Fruit fly (Drosophila melanogaster) whole organism, embryonic: ENCODE data around the gene CG3408.

Source experiments
- Abd-B ChIP-seq: fragments of 200-800 bp; sonication (Bioruptor generic); optimal IDR thresholded peaks from 2 replicates; lab custom pipeline; 2018; ENCODE audit warnings: missing biosample characterization, mild to moderate bottlenecking, missing genetic modification characterization, moderate library complexity
- Atf6 ChIP-seq: fragments of 200-800 bp; sonication (Bioruptor generic); IDR thresholded peaks from 2 replicates; pipeline ENCODE4 v1.3.6; 2022; ENCODE audit warnings: missing biosample characterization, missing genetic modification characterization
- BtbVII ChIP-seq: fragments of 200-800 bp; sonication (Bioruptor generic); optimal IDR thresholded peaks from 3 replicates; lab custom pipeline; 2017; ENCODE audit warnings: missing biosample characterization, mild to moderate bottlenecking, missing genetic modification characterization
- CG10209 ChIP-seq: fragments of 200-800 bp; sonication (Bioruptor generic); optimal IDR thresholded peaks from 3 replicates; lab custom pipeline; 2017; ENCODE audit warnings: missing biosample characterization, mild to moderate bottlenecking, missing genetic modification characterization, missing genetic modification reagents
- CG11723 ChIP-seq: fragments of 200-800 bp; sonication (Bioruptor generic); optimal IDR thresholded peaks from 2 replicates; lab custom pipeline; 2017; ENCODE audit warnings: missing biosample characterization, mild to moderate bottlenecking, missing genetic modification characterization
- CG12071 ChIP-seq: fragments of 200-800 bp; sonication (Bioruptor generic); optimal IDR thresholded peaks from 3 replicates; lab custom pipeline; 2018; ENCODE audit warnings: missing biosample characterization, mild to moderate bottlenecking, missing genetic modification characterization
- CG13624 ChIP-seq: fragments of 200-800 bp; sonication (Bioruptor generic); optimal IDR thresholded peaks from 2 replicates; lab custom pipeline; 2016; ENCODE audit warnings: missing biosample characterization, missing genetic modification characterization
- CG17186 ChIP-seq: fragments of 200-800 bp; sonication (Bioruptor generic); optimal IDR thresholded peaks from 3 replicates; lab custom pipeline; 2017; ENCODE audit warnings: missing biosample characterization, missing genetic modification reagents, missing genetic modification characterization
- CG30431 ChIP-seq: fragments of 200-800 bp; sonication (Bioruptor generic); optimal IDR thresholded peaks from 2 replicates; lab custom pipeline; 2017; ENCODE audit warnings: missing biosample characterization, missing genetic modification characterization
- CG31224 ChIP-seq: fragments of 200-800 bp; sonication (Bioruptor generic); IDR thresholded peaks from 2 replicates; pipeline ENCODE4 v1.3.6; 2022; ENCODE audit warnings: missing biosample characterization, missing genetic modification characterization
- CG3163 ChIP-seq: fragments of 200-800 bp; sonication (Bioruptor generic); optimal IDR thresholded peaks from 3 replicates; lab custom pipeline; 2016; ENCODE audit warnings: missing biosample characterization, missing genetic modification characterization
- CG34376 ChIP-seq: fragments of 200-800 bp; sonication (Bioruptor generic); optimal IDR thresholded peaks from 2 replicates; lab custom pipeline; 2018; ENCODE audit warnings: missing biosample characterization, mild to moderate bottlenecking, missing genetic modification characterization
- CG34422 ChIP-seq: fragments of 200-800 bp; sonication (Bioruptor generic); IDR thresholded peaks from 3 replicates; pipeline ENCODE4 v1.3.6; 2022; ENCODE audit warnings: missing biosample characterization, missing genetic modification characterization
- CG3847 ChIP-seq: fragments of 200-800 bp; sonication (Bioruptor generic); IDR thresholded peaks from 2 replicates; pipeline ENCODE4 v1.3.6; 2022; ENCODE audit warnings: missing biosample characterization, missing genetic modification characterization
- CG6765 ChIP-seq: fragments of 200-800 bp; sonication (Bioruptor generic); optimal IDR thresholded peaks from 3 replicates; lab custom pipeline; 2017; ENCODE audit warnings: missing biosample characterization, mild to moderate bottlenecking, missing genetic modification characterization
- CG7271 ChIP-seq: fragments of 200-800 bp; sonication (Bioruptor generic); optimal IDR thresholded peaks from 2 replicates; lab custom pipeline; 2018; ENCODE audit warnings: missing biosample characterization, mild to moderate bottlenecking, missing genetic modification characterization, moderate library complexity
- CG7786 ChIP-seq: fragments of 200-800 bp; sonication (Bioruptor generic); optimal IDR thresholded peaks from 2 replicates; lab custom pipeline; 2016; ENCODE audit warnings: missing biosample characterization, missing genetic modification characterization
- Chrac-16 ChIP-seq: fragments of 200-800 bp; sonication (Bioruptor generic); optimal IDR thresholded peaks from 3 replicates; lab custom pipeline; 2016; ENCODE audit warnings: missing biosample characterization, missing genetic modification characterization
- CkIIα-i1 ChIP-seq: fragments of 200-800 bp; sonication (Bioruptor generic); IDR thresholded peaks from 2 replicates; pipeline ENCODE4 v1.3.6; 2022; ENCODE audit warnings: missing biosample characterization, missing genetic modification characterization
- CoRest ChIP-seq: fragments of 200-800 bp; sonication (Bioruptor generic); optimal IDR thresholded peaks from 3 replicates; lab custom pipeline; 2018; ENCODE audit warnings: missing biosample characterization, mild to moderate bottlenecking, missing genetic modification characterization, moderate library complexity
- D19B ChIP-seq: fragments of 200-800 bp; sonication (Bioruptor generic); optimal IDR thresholded peaks from 2 replicates; lab custom pipeline; 2017; ENCODE audit warnings: missing biosample characterization, mild to moderate bottlenecking, missing genetic modification characterization
- Doc3 ChIP-seq: fragments of 200-800 bp; sonication (Bioruptor generic); IDR thresholded peaks from 3 replicates; pipeline ENCODE4 v1.3.6; 2022; ENCODE audit warnings: missing biosample characterization, missing genetic modification characterization; ENCODE audit not compliant: partially characterized antibody
- Ets65A ChIP-seq: fragments of 200-800 bp; sonication (Bioruptor generic); peaks from one replicate; lab custom pipeline; 2016; ENCODE audit warnings: missing biosample characterization, missing genetic modification characterization
- HLH3B ChIP-seq: fragments of 200-800 bp; sonication (Bioruptor generic); IDR thresholded peaks from 2 replicates; pipeline ENCODE4 v1.3.6; 2022; ENCODE audit warnings: missing biosample characterization, missing genetic modification characterization
- MESR4 ChIP-seq: fragments of 200-800 bp; sonication (Bioruptor generic); optimal IDR thresholded peaks from 2 replicates; lab custom pipeline; 2018; ENCODE audit warnings: missing biosample characterization, mild to moderate bottlenecking, missing genetic modification characterization, moderate library complexity
- Myb ChIP-seq: fragments of 200-800 bp; sonication (Bioruptor generic); optimal IDR thresholded peaks from 2 replicates; lab custom pipeline; 2016; ENCODE audit warnings: missing biosample characterization, missing genetic modification characterization
- Nf-YB ChIP-seq: fragments of 200-800 bp; sonication (Bioruptor generic); optimal IDR thresholded peaks from 3 replicates; lab custom pipeline; 2019; ENCODE audit warnings: missing biosample characterization, mild to moderate bottlenecking, missing genetic modification characterization, moderate library complexity
- Ptx1 ChIP-seq: fragments of 200-800 bp; sonication (Bioruptor generic); IDR thresholded peaks from 2 replicates; pipeline ENCODE4 v1.3.6; 2022; ENCODE audit warnings: missing biosample characterization, missing genetic modification characterization
- Rx ChIP-seq: fragments of 200-800 bp; sonication (Bioruptor generic); IDR thresholded peaks from 2 replicates; pipeline ENCODE4 v1.3.6; 2022; ENCODE audit warnings: missing biosample characterization, missing genetic modification characterization
- Side ChIP-seq: fragments of 200-800 bp; sonication (Bioruptor generic); optimal IDR thresholded peaks from 2 replicates; lab custom pipeline; 2016; ENCODE audit warnings: missing biosample characterization, missing genetic modification characterization
- ab ChIP-seq: fragments of 200-800 bp; sonication (Bioruptor generic); optimal IDR thresholded peaks from 2 replicates; lab custom pipeline; 2016; ENCODE audit warnings: missing biosample characterization, missing genetic modification characterization
- ac ChIP-seq: fragments of 200-800 bp; sonication (Bioruptor generic); optimal IDR thresholded peaks from 3 replicates; lab custom pipeline; 2017; ENCODE audit warnings: missing biosample characterization, mild to moderate bottlenecking, missing genetic modification characterization
- cad ChIP-seq: fragments of >200 bp; optimal IDR thresholded peaks from 2 replicates; lab custom pipeline; 2017; ENCODE audit warnings: missing biosample characterization, missing genetic modification characterization
- hth ChIP-seq: fragments of >200 bp; optimal IDR thresholded peaks from 2 replicates; lab custom pipeline; 2017; ENCODE audit warnings: inconsistent platforms
- org-1 ChIP-seq: fragments of 200-800 bp; sonication (Bioruptor generic); optimal IDR thresholded peaks from 2 replicates; lab custom pipeline; 2017; ENCODE audit warnings: missing biosample characterization, missing genetic modification characterization
- sens ChIP-seq: fragments of 200-800 bp; sonication (Bioruptor generic); peaks from one replicate; lab custom pipeline; 2016; ENCODE audit warnings: missing biosample characterization, missing genetic modification characterization
- tio ChIP-seq: fragments of 200-800 bp; sonication (Bioruptor generic); optimal IDR thresholded peaks from 2 replicates; lab custom pipeline; 2017; ENCODE audit warnings: missing biosample characterization, missing genetic modification characterization, inconsistent platforms
- tup ChIP-seq: fragments of 200-800 bp; sonication (Bioruptor generic); optimal IDR thresholded peaks from 2 replicates; lab custom pipeline; 2016; ENCODE audit warnings: missing biosample characterization, mild to moderate bottlenecking, missing genetic modification characterization, moderate library complexity

The CG3408 gene

DNA sequence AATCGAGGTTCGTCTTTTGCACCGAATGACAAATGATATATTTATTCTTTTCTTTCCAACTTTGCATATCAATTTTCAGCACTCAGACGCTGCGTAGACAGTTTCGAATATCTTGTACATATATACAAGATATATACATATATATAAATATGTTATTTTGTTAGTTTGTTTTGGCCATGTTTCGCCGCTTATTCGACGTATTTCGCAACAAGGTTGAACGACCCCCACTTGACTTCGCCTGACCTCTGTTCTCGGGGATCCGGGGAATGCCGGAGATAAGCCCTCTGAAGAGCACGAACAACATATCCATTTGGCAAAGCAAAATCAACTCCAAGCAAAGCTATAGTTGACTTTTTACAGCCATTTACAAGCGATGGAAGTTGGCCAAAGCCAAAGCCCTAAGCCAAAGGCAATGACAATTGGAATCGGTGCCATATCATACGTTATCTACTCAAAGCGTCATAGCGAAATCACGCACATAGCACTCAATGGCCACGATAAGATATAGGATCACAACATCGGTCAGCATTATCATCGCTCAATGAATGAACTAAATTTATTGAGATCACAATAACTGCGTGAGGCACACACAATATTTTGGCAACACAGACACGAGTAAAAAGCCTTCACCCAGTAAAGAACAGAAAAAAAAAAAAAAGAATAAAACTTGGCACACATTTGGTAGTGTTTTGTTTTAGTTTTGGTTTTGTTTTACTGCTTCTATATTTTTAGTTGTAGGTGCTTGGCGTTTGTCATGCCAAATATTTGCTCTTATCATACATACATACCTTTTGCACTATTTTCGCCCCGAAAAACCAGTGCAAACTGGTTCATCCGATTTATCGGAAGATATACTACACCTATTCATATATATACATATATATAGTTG lies 9.2 kb downstream of the CG3408 start (continued):
- TF ChIP-seq ac (GFP tag; lab: Kevin White, UChicago) (no peak), CG34376 (GFP tag; lab: Kevin White, UChicago) (peak; percentile 38), tio (GFP tag; lab: Kevin White, UChicago) (no peak), MESR4 (no peak), Doc3 (no peak), CG11723 (GFP tag; lab: Kevin White, UChicago) (no peak), CG7786 (GFP tag; lab: Kevin White, UChicago) (no peak), Chrac-16 (no peak), org-1 (GFP tag; lab: Kevin White, UChicago) (no peak), CG31224 (GFP tag; lab: Robert Waterston, UW) (no peak), hth (no peak), Side (GFP tag; lab: Kevin White, UChicago) (no peak), D19B (no peak)
- TF ChIP-seq, all 482 proteins: peak for 11

DNA sequence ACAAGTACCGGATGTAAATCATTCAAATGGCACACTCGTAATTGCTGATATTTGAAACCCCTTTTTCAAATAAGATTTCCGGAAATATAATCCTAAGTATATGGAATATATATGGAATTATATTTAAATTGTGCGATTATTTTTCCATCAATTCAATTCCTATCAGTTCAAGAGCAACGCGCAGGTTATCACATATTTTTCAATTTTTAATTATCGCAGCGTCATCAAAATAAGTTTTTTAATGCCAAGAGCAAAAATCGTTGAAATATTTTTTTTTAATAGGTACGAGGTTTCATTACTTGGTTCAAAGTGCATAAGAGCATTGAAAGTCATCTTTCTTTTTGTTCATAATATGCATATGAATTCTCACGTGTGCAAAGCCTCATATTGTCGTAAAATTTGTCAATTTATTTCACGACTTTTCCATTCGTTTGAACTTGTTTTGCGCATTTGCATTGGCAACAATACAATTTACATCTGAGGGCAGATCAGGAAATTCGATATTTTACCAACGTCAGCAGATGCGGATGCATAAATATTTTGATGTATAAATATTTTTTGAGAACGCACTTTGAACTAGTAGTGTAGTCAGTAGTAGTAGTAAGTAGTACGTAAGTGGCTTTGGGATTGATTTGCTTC lies 11.3 kb downstream of the CG3408 start:
- TF ChIP-seq Myb (GFP tag; lab: Kevin White, UChicago): no peak
- TF ChIP-seq CG34422: no peak
- TF ChIP-seq CG10209 (GFP tag; lab: Kevin White, UChicago): no peak
- no peak for TF ChIP-seq Ptx1
- TF ChIP-seq CG3847 (GFP tag; lab: Robert Waterston, UW): no peak
- no peak for TF ChIP-seq CG13624 (GFP tag; lab: Kevin White, UChicago)
- no peak for TF ChIP-seq CG3163 (GFP tag; lab: Kevin White, UChicago)
- no peak for TF ChIP-seq HLH3B (GFP tag; lab: Robert Waterston, UW)
- TF ChIP-seq CG17186 (GFP tag; lab: Kevin White, UChicago): no peak
- TF ChIP-seq MESR4: no peak
- no peak for TF ChIP-seq tup (GFP tag; lab: Kevin White, UChicago)
- no peak for TF ChIP-seq CkIIα-i1 (GFP tag; lab: Robert Waterston, UW)
- TF ChIP-seq CG6765 (GFP tag; lab: Kevin White, UChicago): no peak
- no peak for TF ChIP-seq CoRest (tag; lab: Kevin White, UChicago)
- TF ChIP-seq Rx (GFP tag; lab: Robert Waterston, UW): no peak

DNA sequence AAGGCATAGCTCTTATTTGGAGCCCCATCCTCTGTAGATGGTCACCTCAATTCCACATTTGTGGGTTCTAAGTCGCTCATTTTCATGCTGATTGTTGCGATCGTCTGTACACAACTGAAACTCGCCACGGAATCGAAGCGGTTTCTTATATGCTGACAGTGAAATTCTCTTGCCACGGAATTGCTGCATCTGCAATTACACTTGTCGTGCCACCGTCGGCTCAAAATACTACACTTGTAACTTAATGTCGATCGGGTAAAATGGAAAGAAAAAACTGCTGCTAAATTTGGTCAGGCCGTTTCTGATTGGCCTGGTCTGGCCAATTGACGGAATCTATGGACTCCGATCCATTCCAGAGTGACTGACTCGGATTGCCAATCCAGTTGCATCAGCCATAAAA lies 12.1 kb downstream of the CG3408 start:
- TF ChIP-seq Atf6 (GFP tag; lab: Robert Waterston, UW): no peak
- peak; percentile 32 for TF ChIP-seq cad (GFP tag; lab: Kevin White, UChicago)
- peak; percentile 32 for TF ChIP-seq Ets65A (GFP tag; lab: Kevin White, UChicago)
- no peak for TF ChIP-seq CG7271 (tag; lab: Kevin White, UChicago)
- no peak for TF ChIP-seq CG12071 (GFP tag; lab: Kevin White, UChicago)
- TF ChIP-seq CG30431 (GFP tag; lab: Kevin White, UChicago): no peak
- no peak for TF ChIP-seq ab (GFP tag; lab: Kevin White, UChicago)
- no peak for TF ChIP-seq Abd-B (GFP tag; lab: Kevin White, UChicago)
- no peak for TF ChIP-seq sens (GFP tag; lab: Kevin White, UChicago)
- no peak for TF ChIP-seq Nf-YB (GFP tag; lab: Kevin White, UChicago)
- no peak for TF ChIP-seq BtbVII (GFP tag; lab: Kevin White, UChicago)
